Fruit fly (Drosophila melanogaster) whole organism, embryonic: Measurements from ENCODE around the gene CAH16.

ENCODE experiments used
- Awh ChIP-seq: fragments of 200-800 bp; sonication (Bioruptor generic); IDR thresholded peaks from 2 replicates; pipeline ENCODE4, ENCODE4 v1.3.6; 2022; ENCODE audit warnings: missing biosample characterization, missing genetic modification characterization
- Blimp-1 ChIP-seq: fragments of 200-800 bp; sonication (Bioruptor generic); optimal IDR thresholded peaks from 3 replicates; lab custom pipeline; 2018; ENCODE audit warnings: missing biosample characterization, missing genetic modification characterization, mild to moderate bottlenecking, moderate library complexity, missing genetic modification reagents
- CG10267 ChIP-seq: fragments of 200-800 bp; sonication (Bioruptor generic); optimal IDR thresholded peaks from 2 replicates; lab custom pipeline; 2018; ENCODE audit warnings: missing biosample characterization, mild to moderate bottlenecking, missing genetic modification characterization, moderate library complexity
- CG10979 ChIP-seq: fragments of 200-800 bp; sonication (Bioruptor generic); optimal IDR thresholded peaks from 2 replicates; lab custom pipeline; 2018; ENCODE audit warnings: missing biosample characterization, mild to moderate bottlenecking, missing genetic modification characterization, moderate library complexity
- CG11560 ChIP-seq: fragments of 200-800 bp; sonication (Bioruptor generic); IDR thresholded peaks from 3 replicates; pipeline ENCODE4 v1.3.6; 2022; ENCODE audit warnings: missing biosample characterization, missing genetic modification characterization
- CG13424 ChIP-seq: fragments of 200-800 bp; sonication (Bioruptor generic); optimal IDR thresholded peaks from 2 replicates; lab custom pipeline; 2019; ENCODE audit warnings: missing biosample characterization, mild to moderate bottlenecking, missing genetic modification characterization, moderate library complexity
- CG14441 ChIP-seq: fragments of 200-800 bp; sonication (Bioruptor generic); IDR thresholded peaks from 2 replicates; pipeline ENCODE4 v1.3.6; 2022; ENCODE audit warnings: missing biosample characterization, missing genetic modification characterization
- CG17568 ChIP-seq: fragments of 200-800 bp; sonication (Bioruptor generic); optimal IDR thresholded peaks from 2 replicates; lab custom pipeline; 2018; ENCODE audit warnings: missing biosample characterization, mild to moderate bottlenecking, missing genetic modification characterization, moderate library complexity
- CG18764 ChIP-seq: fragments of 200-800 bp; sonication (Bioruptor generic); optimal IDR thresholded peaks from 3 replicates; lab custom pipeline; 2016; ENCODE audit warnings: missing biosample characterization, missing genetic modification characterization
- CG30431 ChIP-seq: fragments of 200-800 bp; sonication (Bioruptor generic); optimal IDR thresholded peaks from 2 replicates; lab custom pipeline; 2017; ENCODE audit warnings: missing biosample characterization, missing genetic modification characterization
- CG31441 ChIP-seq: fragments of 200-800 bp; sonication (Bioruptor generic); IDR thresholded peaks from 2 replicates; pipeline ENCODE4 v1.3.6; 2022; ENCODE audit warnings: missing biosample characterization, missing genetic modification characterization
- CG32532 ChIP-seq: fragments of 200-800 bp; sonication (Bioruptor generic); IDR thresholded peaks from 2 replicates; pipeline ENCODE4 v1.3.6; 2022; ENCODE audit warnings: missing biosample characterization, missing genetic modification characterization
- CG33557 ChIP-seq: fragments of 200-800 bp; sonication (Bioruptor generic); optimal IDR thresholded peaks from 2 replicates; lab custom pipeline; 2019; ENCODE audit warnings: missing biosample characterization, mild to moderate bottlenecking, missing genetic modification characterization, moderate library complexity
- CG4730 ChIP-seq: fragments of 200-800 bp; sonication (Bioruptor generic); IDR thresholded peaks from 2 replicates; pipeline ENCODE4 v1.3.6; 2022; ENCODE audit warnings: missing biosample characterization, missing genetic modification characterization
- CG7786 ChIP-seq: fragments of 200-800 bp; sonication (Bioruptor generic); optimal IDR thresholded peaks from 2 replicates; lab custom pipeline; 2016; ENCODE audit warnings: missing biosample characterization, missing genetic modification characterization
- CG7963 ChIP-seq: fragments of 200-800 bp; sonication (Bioruptor generic); IDR thresholded peaks from 3 replicates; pipeline ENCODE4 v1.3.6; 2022; ENCODE audit warnings: missing biosample characterization, missing genetic modification characterization; ENCODE audit not compliant: partially characterized antibody
- Camta ChIP-seq: fragments of 200-800 bp; sonication (Bioruptor generic); optimal IDR thresholded peaks from 2 replicates; lab custom pipeline; 2016; ENCODE audit warnings: missing biosample characterization, missing genetic modification characterization
- Dbx ChIP-seq: fragments of 200-800 bp; sonication (Bioruptor generic); IDR thresholded peaks from 3 replicates; pipeline ENCODE4 v1.3.6; 2022; ENCODE audit warnings: missing biosample characterization, missing genetic modification characterization
- Elba2 ChIP-seq: fragments of 200-800 bp; sonication (Bioruptor generic); optimal IDR thresholded peaks from 3 replicates; lab custom pipeline; 2016; ENCODE audit warnings: missing biosample characterization, missing genetic modification characterization
- Gug ChIP-seq: fragments of 200-800 bp; sonication (Bioruptor generic); IDR thresholded peaks from 4 replicates; pipeline ENCODE4 v1.3.6; 2022; ENCODE audit warnings: missing biosample characterization, missing genetic modification characterization
- H2.0 ChIP-seq: fragments of 200-800 bp; sonication (Bioruptor generic); IDR thresholded peaks from 2 replicates; pipeline ENCODE4 v1.3.6; 2022; ENCODE audit warnings: missing biosample characterization, missing genetic modification characterization
- HLH3B ChIP-seq: fragments of 200-800 bp; sonication (Bioruptor generic); IDR thresholded peaks from 2 replicates; pipeline ENCODE4 v1.3.6; 2022; ENCODE audit warnings: missing biosample characterization, missing genetic modification characterization
- HLH4C ChIP-seq: fragments of 200-800 bp; sonication (Bioruptor generic); IDR thresholded peaks from 3 replicates; pipeline ENCODE4 v1.3.6; 2022; ENCODE audit warnings: missing biosample characterization, missing genetic modification characterization; ENCODE audit not compliant: partially characterized antibody
- Hand ChIP-seq: fragments of 200-800 bp; sonication (Bioruptor generic); optimal IDR thresholded peaks from 2 replicates; lab custom pipeline; 2017; ENCODE audit warnings: mild to moderate bottlenecking, missing biosample characterization, missing genetic modification reagents, missing genetic modification characterization
- MBD-R2 ChIP-seq: fragments of 200-800 bp; sonication (Bioruptor generic); IDR thresholded peaks from 2 replicates; pipeline ENCODE4 v1.3.6; 2022; ENCODE audit warnings: missing biosample characterization, missing genetic modification characterization
- NC2α ChIP-seq: fragments of 200-800 bp; sonication (Bioruptor generic); optimal IDR thresholded peaks from 2 replicates; lab custom pipeline; 2016; ENCODE audit warnings: missing biosample characterization, missing genetic modification characterization
- Ravus ChIP-seq: fragments of 200-800 bp; sonication (Bioruptor generic); IDR thresholded peaks from 2 replicates; pipeline ENCODE4 v1.3.6; 2022; ENCODE audit warnings: missing biosample characterization, missing genetic modification characterization
- eyg ChIP-seq: fragments of 200-800 bp; sonication (Bioruptor generic); optimal IDR thresholded peaks from 3 replicates; lab custom pipeline; 2016; ENCODE audit warnings: missing biosample characterization, missing genetic modification characterization
- fru ChIP-seq: fragments of >200 bp; optimal IDR thresholded peaks from 2 replicates; lab custom pipeline; 2017
- gem ChIP-seq: fragments of 200-800 bp; sonication (Bioruptor generic); optimal IDR thresholded peaks from 2 replicates; lab custom pipeline; 2019; ENCODE audit warnings: missing biosample characterization, mild to moderate bottlenecking, missing genetic modification characterization, moderate library complexity
- gfzf ChIP-seq: fragments of 200-800 bp; sonication (Bioruptor generic); optimal IDR thresholded peaks from 2 replicates; lab custom pipeline; 2016; ENCODE audit warnings: missing biosample characterization, mild to moderate bottlenecking, missing genetic modification characterization, moderate library complexity
- hth ChIP-seq: fragments of >200 bp; optimal IDR thresholded peaks from 2 replicates; lab custom pipeline; 2017; ENCODE audit warnings: inconsistent platforms
- insv ChIP-seq, 2 experiments: fragments of 200-800 bp; sonication (Bioruptor generic); optimal IDR thresholded peaks; 3 replicates each; lab custom pipeline; 2016 to 2018; ENCODE audit warnings: missing biosample characterization in 2 of 2, missing genetic modification characterization in 2 of 2
- jumu ChIP-seq: fragments of 200-800 bp; sonication (Bioruptor generic); optimal IDR thresholded peaks from 3 replicates; lab custom pipeline; 2016; ENCODE audit warnings: missing biosample characterization, missing genetic modification characterization
- lab ChIP-seq: fragments of 200-800 bp; sonication (Bioruptor generic); optimal IDR thresholded peaks from 3 replicates; lab custom pipeline; 2017; ENCODE audit warnings: missing biosample characterization, missing genetic modification characterization, mild to moderate bottlenecking, moderate library complexity, missing genetic modification reagents
- nerfin-2 ChIP-seq: fragments of 200-800 bp; sonication (Bioruptor generic); IDR thresholded peaks from 2 replicates; pipeline ENCODE4 v1.3.6; 2022; ENCODE audit warnings: missing biosample characterization, missing genetic modification characterization; ENCODE audit not compliant: partially characterized antibody
- onecut ChIP-seq: fragments of 200-800 bp; sonication (Bioruptor generic); IDR thresholded peaks from 2 replicates; pipeline ENCODE4 v1.3.6; 2022; ENCODE audit warnings: missing biosample characterization, missing genetic modification characterization
- pb ChIP-seq: fragments of 200-800 bp; sonication (Bioruptor generic); optimal IDR thresholded peaks from 3 replicates; lab custom pipeline; 2016; ENCODE audit warnings: missing biosample characterization, missing genetic modification characterization
- psq ChIP-seq: fragments of 200-800 bp; sonication (Bioruptor generic); optimal IDR thresholded peaks from 2 replicates; lab custom pipeline; 2017; ENCODE audit warnings: missing biosample characterization, missing genetic modification characterization
- salm ChIP-seq: fragments of 200-800 bp; sonication (Bioruptor generic); optimal IDR thresholded peaks from 2 replicates; lab custom pipeline; 2018; ENCODE audit warnings: missing biosample characterization, mild to moderate bottlenecking, missing genetic modification characterization
- sens-2 ChIP-seq: fragments of 200-800 bp; sonication (Bioruptor generic); IDR thresholded peaks from 2 replicates; pipeline ENCODE4 v1.3.6; 2022; ENCODE audit warnings: missing biosample characterization, missing genetic modification characterization
- sqz ChIP-seq: fragments of 200-800 bp; sonication (Bioruptor generic); optimal IDR thresholded peaks from 3 replicates; lab custom pipeline; 2018; ENCODE audit warnings: missing biosample characterization, mild to moderate bottlenecking, missing genetic modification characterization
- stc ChIP-seq: fragments of 200-800 bp; sonication (Bioruptor generic); IDR thresholded peaks from 2 replicates; pipeline ENCODE4 v1.3.6; 2022; ENCODE audit warnings: missing biosample characterization, missing genetic modification characterization
- tgo ChIP-seq: fragments of 200-800 bp; sonication (Bioruptor generic); IDR thresholded peaks from 3 replicates; pipeline ENCODE4 v1.3.6; 2022; ENCODE audit warnings: missing biosample characterization, missing genetic modification characterization
- tio ChIP-seq: fragments of 200-800 bp; sonication (Bioruptor generic); optimal IDR thresholded peaks from 2 replicates; lab custom pipeline; 2017; ENCODE audit warnings: missing biosample characterization, missing genetic modification characterization, inconsistent platforms
- tll ChIP-seq, 2 experiments: fragments of 200-800 bp in 1 of 2; fragments of >200 bp in 1 of 2; sonication (Bioruptor generic) in 1 of 2; optimal IDR thresholded peaks; 2 replicates each; lab custom pipeline; 2017 to 2019; ENCODE audit warnings: missing biosample characterization in 2 of 2, missing genetic modification characterization in 2 of 2, mild to moderate bottlenecking in 1 of 2, moderate library complexity in 1 of 2
- tna ChIP-seq: fragments of 200-800 bp; sonication (Bioruptor generic); IDR thresholded peaks from 2 replicates; pipeline ENCODE4 v1.3.6; 2022; ENCODE audit warnings: missing biosample characterization, missing genetic modification characterization; ENCODE audit not compliant: partially characterized antibody
- ttk ChIP-seq: fragments of 200-800 bp; sonication (Bioruptor generic); IDR thresholded peaks from 2 replicates; pipeline ENCODE4 v2.1.2; 2022; ENCODE audit warnings: missing biosample characterization, missing genetic modification characterization
- wek ChIP-seq: fragments of 200-800 bp; sonication (Bioruptor generic); optimal IDR thresholded peaks from 3 replicates; lab custom pipeline; 2018; ENCODE audit warnings: missing biosample characterization, mild to moderate bottlenecking, missing genetic modification characterization, moderate library complexity
- zen2 ChIP-seq: fragments of 200-800 bp; sonication (Bioruptor generic); IDR thresholded peaks from 3 replicates; pipeline ENCODE4 v1.3.6; 2022; ENCODE audit warnings: missing biosample characterization, missing genetic modification characterization; ENCODE audit not compliant: partially characterized antibody

Gene CAH16

dm6 chr3R:31247281-31247995 lies 12.6 kb upstream of the CAH16 start (continued):
- TF ChIP-seq NC2α (GFP tag; lab: Kevin White, UChicago) (peak; percentile 2), CG10267 (tag; lab: Kevin White, UChicago) (peak; percentile 67), Awh (GFP tag; lab: Robert Waterston, UW) (peak; percentile 97), H2.0 (GFP tag; lab: Robert Waterston, UW) (peak; percentile 68), insv (GFP tag; optimal IDR thresholded peaks at IDR 0.05; lab: Kevin White, UChicago) (no peak), Camta (peak; percentile 60), CG7786 (GFP tag; lab: Kevin White, UChicago) (peak; percentile 42), Ravus (GFP tag; lab: Robert Waterston, UW) (no peak), CG18764 (peak; percentile 59), tgo (peak; percentile 81), HLH3B (peak; percentile 88), wek (GFP tag; lab: Kevin White, UChicago) (peak; percentile 43), salm (tag; lab: Kevin White, UChicago) (peak; percentile 61), ttk (GFP tag; lab: Robert Waterston, UW) (peak; percentile 76), jumu (GFP tag; lab: Kevin White, UChicago) (peak; percentile 54), sqz (GFP tag; lab: Kevin White, UChicago) (peak; percentile 44), tio (GFP tag; lab: Kevin White, UChicago) (peak; percentile 17), psq (GFP tag; lab: Kevin White, UChicago) (peak; percentile 32), CG30431 (peak; percentile 8), MBD-R2 (GFP tag; lab: Robert Waterston, UW) (no peak), CG33557 (GFP tag; lab: Kevin White, UChicago) (no peak), tna (GFP tag; lab: Robert Waterston, UW) (no peak), gfzf (GFP tag; lab: Kevin White, UChicago) (no peak), CG7963 (GFP tag; lab: Robert Waterston, UW) (no peak), pb (peak; percentile 59), stc (GFP tag; lab: Robert Waterston, UW) (peak; percentile 82), Gug (GFP tag; lab: Robert Waterston, UW) (peak; percentile 51; the same call in 2 of the 4 replicates), sens-2 (GFP tag; lab: Robert Waterston, UW) (peak; percentile 66), CG13424 (tag; lab: Kevin White, UChicago) (peak; percentile 85), CG17568 (peak; percentile 24), hth (lab: Kevin White, UChicago) (no peak), onecut (peak; percentile 71), fru (lab: Kevin White, UChicago) (no peak), gem (tag; lab: Kevin White, UChicago) (peak; percentile 82), CG32532 (GFP tag; lab: Robert Waterston, UW) (peak; percentile 14; the same call in 1 of the 2 replicates), eyg (GFP tag; lab: Kevin White, UChicago) (peak; percentile 29), CG31441 (GFP tag; lab: Robert Waterston, UW) (peak; percentile 85), nerfin-2 (GFP tag; lab: Robert Waterston, UW) (no peak), Hand (no peak), tll (GFP tag; optimal IDR thresholded peaks at IDR 0.05; lab: Kevin White, UChicago) (no peak), Elba2 (GFP tag; lab: Kevin White, UChicago) (no peak), lab (GFP tag; lab: Kevin White, UChicago) (peak; percentile 62), Dbx (GFP tag; lab: Robert Waterston, UW) (no peak), Blimp-1 (GFP tag; lab: Kevin White, UChicago) (peak; percentile 87), CG14441 (GFP tag; lab: Robert Waterston, UW) (peak; percentile 86), CG11560 (tag; lab: Robert Waterston, UW) (0 out of 3 replicates have a peak, but pooled peaks have one; percentile 22), CG10979 (peak; percentile 86), zen2 (GFP tag; lab: Robert Waterston, UW) (no peak), CG4730 (GFP tag; lab: Robert Waterston, UW) (peak; percentile 62), HLH4C (no peak)
